Worm (Caenorhabditis elegans): ENCODE measurements around the gene C33C12.7.

C33C12.7 gene

ce11 chrII:2175367-2175766 is at the start of gene C33C12.7:
Gene C33C12.7, minus strand, starts transcription at chrII:2175467.
- no peak for TF ChIP-seq hlh-1 (tag; optimal IDR thresholded peaks at IDR 0.05)
- TF ChIP-seq lin-13 (tag; optimal IDR thresholded peaks at IDR 0.05), result no peak
- TF ChIP-seq mls-2 (tag; optimal IDR thresholded peaks at IDR 0.05), result no peak
- TF ChIP-seq nhr-28 (tag; optimal IDR thresholded peaks at IDR 0.05), result no peak
- no peak for TF ChIP-seq flh-1 (GFP tag; optimal IDR thresholded peaks at IDR 0.05)
- TF ChIP-seq elt-3 (tag; optimal IDR thresholded peaks at IDR 0.05), result no peak
- no peak for TF ChIP-seq lin-32 (GFP tag; optimal IDR thresholded peaks at IDR 0.05)
- no peak for TF ChIP-seq ces-1 (GFP tag; optimal IDR thresholded peaks at IDR 0.05)
- TF ChIP-seq nhr-2 (tag; optimal IDR thresholded peaks at IDR 0.05), result no peak
- no peak for TF ChIP-seq ceh-39 (tag; optimal IDR thresholded peaks at IDR 0.05)
- TF ChIP-seq unc-120 (tag; optimal IDR thresholded peaks at IDR 0.05; ENCODE audit: poor library complexity, severe bottlenecking), result no peak
- no peak for TF ChIP-seq mab-5 (tag; optimal IDR thresholded peaks at IDR 0.05)
- no peak for TF ChIP-seq M03D4.4 (tag; optimal IDR thresholded peaks at IDR 0.05)
- TF ChIP-seq cnd-1 (tag; optimal IDR thresholded peaks at IDR 0.05), result no peak
- no peak for TF ChIP-seq unc-62 (GFP tag; optimal IDR thresholded peaks at IDR 0.05)
- no peak for TF ChIP-seq elt-1 (tag; optimal IDR thresholded peaks at IDR 0.05; ENCODE audit: borderline replicate concordance, insufficient read depth)
- TF ChIP-seq ceh-83 (GFP tag; optimal IDR thresholded peaks at IDR 0.05), result no peak
- TF ChIP-seq unc-39 (tag; optimal IDR thresholded peaks at IDR 0.05), result no peak
- no peak for TF ChIP-seq ham-2 (GFP tag; optimal IDR thresholded peaks at IDR 0.05)
- no peak for TF ChIP-seq nhr-12 (tag; optimal IDR thresholded peaks at IDR 0.05)

DNA sequence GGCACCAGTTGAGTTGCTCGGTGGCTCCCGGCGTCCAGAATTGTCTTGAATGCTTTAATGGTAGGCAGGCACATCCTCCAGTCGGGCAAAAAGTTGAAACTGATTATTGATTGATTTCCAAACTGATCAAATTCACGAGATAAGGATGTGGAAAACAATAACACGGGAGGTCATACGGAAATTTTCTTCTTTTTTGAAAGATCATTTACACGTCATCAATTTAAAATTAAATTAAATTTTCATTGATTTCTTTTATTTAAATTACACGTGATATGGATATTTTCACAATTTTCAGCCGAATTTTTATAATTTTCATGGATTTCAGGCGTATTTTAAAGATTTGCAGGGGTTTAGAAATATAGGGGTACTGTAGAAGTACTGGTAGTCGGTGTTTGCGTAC is 48.2 kb upstream of the C33C12.7 start, which contains the start of gene cbs-2:
cbs-2 (minus strand) TSS at position 101 of the 400 bp plus-strand sequence.
- TF ChIP-seq unc-39 (tag; optimal IDR thresholded peaks at IDR 0.05), result no peak
- no peak for TF ChIP-seq ceh-39 (tag; optimal IDR thresholded peaks at IDR 0.05)
- no peak for TF ChIP-seq nhr-28 (tag; optimal IDR thresholded peaks at IDR 0.05)
- no peak for TF ChIP-seq lsy-2 (tag; optimal IDR thresholded peaks at IDR 0.05)
- TF ChIP-seq mab-5 (tag; optimal IDR thresholded peaks at IDR 0.05), result no peak
- TF ChIP-seq blmp-1 (tag; optimal IDR thresholded peaks at IDR 0.05), result no peak
- TF ChIP-seq unc-62 (GFP tag; optimal IDR thresholded peaks at IDR 0.05), result no peak

- TF ChIP-seq unc-120 (tag; optimal IDR thresholded peaks at IDR 0.05; ENCODE audit: poor library complexity, severe bottlenecking) (no peak), ceh-39 (tag; optimal IDR thresholded peaks at IDR 0.05) (no peak), mab-5 (tag; optimal IDR thresholded peaks at IDR 0.05) (no peak)
Measured at ce11 chrII:2221196-2221896, 46.1 kb upstream of the C33C12.7 start.

ce11 chrII:2219880-2220279 is 44.6 kb upstream of the C33C12.7 start, which contains the start of gene Y59C2A.3:
Gene Y59C2A.3, minus strand, starts transcription at chrII:2219921.
- TF ChIP-seq ztf-11 (tag; optimal IDR thresholded peaks at IDR 0.05) (no peak), lsy-2 (tag; optimal IDR thresholded peaks at IDR 0.05) (peak; percentile 53), pha-4 (tag; optimal IDR thresholded peaks at IDR 0.05) (peak; percentile 4), bed-3 (GFP tag; optimal IDR thresholded peaks at IDR 0.05) (no peak), unc-120 (tag; optimal IDR thresholded peaks at IDR 0.05; ENCODE audit: poor library complexity, severe bottlenecking) (peak; percentile 73), lin-13 (tag; optimal IDR thresholded peaks at IDR 0.05) (peak; percentile 56), sptf-1 (tag; optimal IDR thresholded peaks at IDR 0.05) (peak; percentile 62), ham-2 (GFP tag; optimal IDR thresholded peaks at IDR 0.05) (peak; percentile 49), unc-39 (tag; optimal IDR thresholded peaks at IDR 0.05) (no peak), nhr-28 (tag; optimal IDR thresholded peaks at IDR 0.05) (no peak), elt-3 (tag; optimal IDR thresholded peaks at IDR 0.05) (no peak), ceh-83 (GFP tag; optimal IDR thresholded peaks at IDR 0.05) (no peak), ceh-43 (GFP tag; optimal IDR thresholded peaks at IDR 0.05) (no peak), ces-1 (GFP tag; optimal IDR thresholded peaks at IDR 0.05) (peak; percentile 25), hlh-1 (tag; optimal IDR thresholded peaks at IDR 0.05) (no peak), nhr-76 (tag; optimal IDR thresholded peaks at IDR 0.05) (no peak), unc-62 (GFP tag; optimal IDR thresholded peaks at IDR 0.05) (no peak), mep-1 (tag; optimal IDR thresholded peaks at IDR 0.05) (peak; percentile 26), ceh-39 (tag; optimal IDR thresholded peaks at IDR 0.05) (no peak), nhr-237 (tag; optimal IDR thresholded peaks at IDR 0.05) (no peak)

Data from whole organism, mixed stage, embryonic.